Fruit fly (Drosophila melanogaster) whole organism, prepupa: ENCODE results near the gene CG3618.

Source experiments
- CG10631 ChIP-seq: fragments of 200-800 bp; sonication (Bioruptor generic); optimal IDR thresholded peaks from 2 replicates; lab custom pipeline; 2016; ENCODE audit warnings: missing biosample characterization, missing genetic modification characterization
- CG11294 ChIP-seq: fragments of 200-800 bp; sonication (Bioruptor generic); IDR thresholded peaks from 2 replicates; pipeline ENCODE4 v1.3.6; 2022; ENCODE audit warnings: missing biosample characterization, missing genetic modification characterization
- CG11762 ChIP-seq: fragments of 200-800 bp; sonication (Bioruptor generic); optimal IDR thresholded peaks from 3 replicates; lab custom pipeline; 2016; ENCODE audit warnings: missing biosample characterization, missing genetic modification characterization; ENCODE audit not compliant: insufficient read depth
- CG11902 ChIP-seq: fragments of 200-800 bp; sonication (Bioruptor generic); optimal IDR thresholded peaks from 3 replicates; lab custom pipeline; 2016; ENCODE audit warnings: missing biosample characterization, missing genetic modification characterization
- CG15336 ChIP-seq: fragments of 200-800 bp; sonication (Bioruptor generic); IDR thresholded peaks from 2 replicates; pipeline ENCODE4 v1.3.6; 2022; ENCODE audit warnings: missing biosample characterization, missing genetic modification characterization
- CG16779 ChIP-seq: fragments of 200-800 bp; sonication (Bioruptor generic); optimal IDR thresholded peaks from 3 replicates; lab custom pipeline; 2017; ENCODE audit warnings: missing biosample characterization, mild to moderate bottlenecking, missing genetic modification characterization
- CG3032 ChIP-seq: fragments of 200-800 bp; optimal IDR thresholded peaks from 2 replicates; lab custom pipeline; 2019; ENCODE audit warnings: missing biosample characterization, mild to moderate bottlenecking, missing genetic modification characterization, moderate library complexity
- CG32006 ChIP-seq: fragments of 200-800 bp; sonication (Bioruptor generic); optimal IDR thresholded peaks from 3 replicates; lab custom pipeline; 2017; ENCODE audit warnings: missing biosample characterization, mild to moderate bottlenecking, missing genetic modification characterization
- CG34406 ChIP-seq: fragments of 200-800 bp; sonication (Bioruptor generic); optimal IDR thresholded peaks from 3 replicates; lab custom pipeline; 2016; ENCODE audit warnings: missing biosample characterization, missing genetic modification characterization
- CG3919 ChIP-seq: fragments of 200-800 bp; sonication (Bioruptor generic); optimal IDR thresholded peaks from 3 replicates; lab custom pipeline; 2016; ENCODE audit warnings: missing biosample characterization, missing genetic modification characterization
- CG6163 ChIP-seq: fragments of 200-800 bp; sonication (Bioruptor generic); IDR thresholded peaks from 3 replicates; pipeline ENCODE4 v1.3.6; 2022; ENCODE audit warnings: missing biosample characterization, missing genetic modification characterization
- CG6276 ChIP-seq: fragments of 200-800 bp; sonication (Bioruptor generic); optimal IDR thresholded peaks from 2 replicates; lab custom pipeline; 2017; ENCODE audit warnings: missing biosample characterization, mild to moderate bottlenecking, missing genetic modification characterization
- CG6792 ChIP-seq: fragments of 200-800 bp; sonication (Bioruptor generic); optimal IDR thresholded peaks from 3 replicates; lab custom pipeline; 2016; ENCODE audit warnings: missing biosample characterization, missing genetic modification characterization
- CG6808 ChIP-seq: fragments of 200-800 bp; sonication (Bioruptor generic); optimal IDR thresholded peaks from 3 replicates; lab custom pipeline; 2017; ENCODE audit warnings: missing biosample characterization, missing genetic modification characterization, mild to moderate bottlenecking, moderate library complexity, missing genetic modification reagents
- CG6854 ChIP-seq: fragments of 200-800 bp; sonication (Bioruptor generic); optimal IDR thresholded peaks from 2 replicates; lab custom pipeline; 2017; ENCODE audit warnings: missing biosample characterization, mild to moderate bottlenecking, missing genetic modification characterization
- CG8319 ChIP-seq: fragments of 200-800 bp; sonication (Bioruptor generic); optimal IDR thresholded peaks from 3 replicates; lab custom pipeline; 2016; ENCODE audit warnings: missing biosample characterization, missing genetic modification characterization
- Eip78C ChIP-seq: fragments of 200-800 bp; sonication (Bioruptor generic); peaks from one replicate; lab custom pipeline; 2016; ENCODE audit warnings: missing biosample characterization, missing genetic modification characterization
- Ets21C ChIP-seq: fragments of 200-800 bp; sonication (Bioruptor generic); optimal IDR thresholded peaks from 3 replicates; lab custom pipeline; 2016; ENCODE audit warnings: missing biosample characterization, missing genetic modification characterization
- Ets96B ChIP-seq: fragments of 200-800 bp; optimal IDR thresholded peaks from 2 replicates; lab custom pipeline; 2019; ENCODE audit warnings: missing biosample characterization, mild to moderate bottlenecking, missing genetic modification characterization, moderate library complexity
- Gug ChIP-seq: fragments of 200-800 bp; sonication (Bioruptor generic); IDR thresholded peaks from 2 replicates; pipeline ENCODE4 v1.3.6; 2022; ENCODE audit warnings: missing biosample characterization, missing genetic modification characterization
- Hr38 ChIP-seq: sonication (Bioruptor generic); optimal IDR thresholded peaks from 2 replicates; lab custom pipeline; 2016; ENCODE audit warnings: missing biosample characterization, missing genetic modification characterization
- Hr39 ChIP-seq: fragments of 200-800 bp; sonication (Bioruptor generic); optimal IDR thresholded peaks from 2 replicates; lab custom pipeline; 2016; ENCODE audit warnings: missing biosample characterization, missing genetic modification characterization
- Hr4 ChIP-seq: fragments of 200-800 bp; sonication (Bioruptor generic); optimal IDR thresholded peaks from 3 replicates; lab custom pipeline; 2016; ENCODE audit warnings: missing biosample characterization, missing genetic modification characterization
- OdsH ChIP-seq: fragments of 200-800 bp; sonication (Bioruptor generic); optimal IDR thresholded peaks from 3 replicates; lab custom pipeline; 2016; ENCODE audit warnings: missing biosample characterization, missing genetic modification characterization
- Smox ChIP-seq: fragments of 200-800 bp; sonication (Bioruptor generic); optimal IDR thresholded peaks from 3 replicates; lab custom pipeline; 2016; ENCODE audit warnings: missing biosample characterization, missing genetic modification characterization
- Sox102F ChIP-seq: fragments of 200-800 bp; sonication (Bioruptor generic); optimal IDR thresholded peaks from 2 replicates; lab custom pipeline; 2016; ENCODE audit warnings: missing biosample characterization, mild to moderate bottlenecking, missing genetic modification characterization
- Sox15 ChIP-seq: fragments of 200-800 bp; sonication (Bioruptor generic); optimal IDR thresholded peaks from 3 replicates; lab custom pipeline; 2016; ENCODE audit warnings: missing biosample characterization, missing genetic modification characterization
- achi ChIP-seq: fragments of 200-800 bp; sonication (Bioruptor generic); optimal IDR thresholded peaks from 3 replicates; lab custom pipeline; 2016; ENCODE audit warnings: missing biosample characterization, missing genetic modification characterization
- acj6 ChIP-seq: fragments of 200-800 bp; sonication (Bioruptor generic); optimal IDR thresholded peaks from 3 replicates; lab custom pipeline; 2016; ENCODE audit warnings: missing biosample characterization, missing genetic modification characterization
- cyc ChIP-seq: fragments of 200-800 bp; sonication (Bioruptor generic); optimal IDR thresholded peaks from 3 replicates; lab custom pipeline; 2016; ENCODE audit warnings: missing biosample characterization, missing genetic modification characterization
- dac ChIP-seq: fragments of 200-800 bp; sonication (Bioruptor generic); optimal IDR thresholded peaks from 2 replicates; lab custom pipeline; 2017; ENCODE audit warnings: missing biosample characterization, mild to moderate bottlenecking, missing genetic modification characterization
- eg ChIP-seq: fragments of 200-800 bp; sonication (Bioruptor generic); IDR thresholded peaks from 3 replicates; pipeline ENCODE4 v1.3.6; 2022; ENCODE audit warnings: missing biosample characterization, missing genetic modification characterization
- esn ChIP-seq: fragments of 200-800 bp; sonication (Bioruptor generic); optimal IDR thresholded peaks from 2 replicates; lab custom pipeline; 2016; ENCODE audit warnings: missing biosample characterization, mild to moderate bottlenecking, missing genetic modification characterization, moderate library complexity
- fd59A ChIP-seq: fragments of 200-800 bp; sonication (Bioruptor generic); optimal IDR thresholded peaks from 2 replicates; lab custom pipeline; 2017; ENCODE audit warnings: missing biosample characterization, mild to moderate bottlenecking, missing genetic modification characterization, missing genetic modification reagents
- fd85E ChIP-seq: fragments of 200-800 bp; sonication (Bioruptor generic); optimal IDR thresholded peaks from 3 replicates; lab custom pipeline; 2016; ENCODE audit warnings: missing biosample characterization, missing genetic modification characterization
- lz ChIP-seq: fragments of 200-800 bp; sonication (Bioruptor generic); optimal IDR thresholded peaks from 3 replicates; lab custom pipeline; 2016; ENCODE audit warnings: missing biosample characterization, missing genetic modification characterization
- net ChIP-seq: fragments of 200-800 bp; sonication (Bioruptor generic); optimal IDR thresholded peaks from 3 replicates; lab custom pipeline; 2016; ENCODE audit warnings: missing biosample characterization, missing genetic modification characterization
- pdm3 ChIP-seq: fragments of 200-800 bp; sonication (Bioruptor generic); optimal IDR thresholded peaks from 3 replicates; lab custom pipeline; 2016; ENCODE audit warnings: missing biosample characterization, missing genetic modification characterization
- svp ChIP-seq: fragments of 200-800 bp; sonication (Bioruptor generic); peaks from one replicate; lab custom pipeline; 2016; ENCODE audit warnings: missing biosample characterization, missing genetic modification characterization
- topi ChIP-seq: fragments of 200-800 bp; sonication (Bioruptor generic); optimal IDR thresholded peaks from 3 replicates; lab custom pipeline; 2016; ENCODE audit warnings: missing biosample characterization, missing genetic modification characterization
- vri ChIP-seq: fragments of 200-800 bp; sonication (Bioruptor generic); optimal IDR thresholded peaks from 3 replicates; lab custom pipeline; 2016; ENCODE audit warnings: missing biosample characterization, mild to moderate bottlenecking, missing genetic modification characterization

CG3618 gene

dm6 chr3L:20778224-20779063, 37.4 kb downstream of the CG3618 start, which contains the start of the genes Pex16 and Pex14 (continued):
- TF ChIP-seq OdsH (GFP tag; lab: Kevin White, UChicago): no peak
- TF ChIP-seq Hr38 (GFP tag; lab: Kevin White, UChicago): no peak
- peak; percentile 83 for TF ChIP-seq lz (GFP tag; lab: Kevin White, UChicago)
- TF ChIP-seq net (GFP tag; lab: Kevin White, UChicago): peak; percentile 64
- TF ChIP-seq Hr39 (GFP tag; lab: Kevin White, UChicago): peak; percentile 87
- peak; percentile 61 for TF ChIP-seq CG6792 (GFP tag; lab: Kevin White, UChicago)
- no peak for TF ChIP-seq CG6808 (GFP tag; lab: Kevin White, UChicago)
- TF ChIP-seq CG8319 (GFP tag; lab: Kevin White, UChicago): peak; percentile 57
- TF ChIP-seq CG6163 (GFP tag; lab: Robert Waterston, UW): peak; percentile 74
- peak; percentile 66 for TF ChIP-seq CG11902 (GFP tag; lab: Kevin White, UChicago)
- TF ChIP-seq eg (GFP tag; lab: Robert Waterston, UW): peak; percentile 74
- peak; percentile 12 for TF ChIP-seq CG16779
- TF ChIP-seq acj6 (GFP tag; lab: Kevin White, UChicago): peak; percentile 74
- peak; percentile 89 for TF ChIP-seq Eip78C (GFP tag; lab: Kevin White, UChicago)
- TF ChIP-seq CG11294 (GFP tag; lab: Robert Waterston, UW): peak; percentile 20; the same call in 1 of the 2 replicates
- TF ChIP-seq Gug: peak; percentile 51
- TF ChIP-seq topi (GFP tag; lab: Kevin White, UChicago): peak; percentile 71
- TF ChIP-seq Sox15 (GFP tag; lab: Kevin White, UChicago): peak; percentile 63
- peak; percentile 91 for TF ChIP-seq svp
- TF ChIP-seq CG3919: peak; percentile 75
- peak; percentile 77 for TF ChIP-seq Hr4 (GFP tag; lab: Kevin White, UChicago)
- peak; percentile 51 for TF ChIP-seq fd59A (GFP tag; lab: Kevin White, UChicago)
- TF ChIP-seq CG34406 (GFP tag; lab: Kevin White, UChicago): no peak
- TF ChIP-seq Ets96B (tag; lab: Kevin White, UChicago): peak; percentile 37

- no peak for TF ChIP-seq vri (GFP tag; lab: Kevin White, UChicago)
- TF ChIP-seq CG6854 (GFP tag; lab: Kevin White, UChicago): no peak
- TF ChIP-seq CG32006 (GFP tag; lab: Kevin White, UChicago): no peak
- TF ChIP-seq CG6163 (GFP tag; lab: Robert Waterston, UW): no peak
- TF ChIP-seq CG11762: no peak
- no peak for TF ChIP-seq fd85E (GFP tag; lab: Kevin White, UChicago)
- TF ChIP-seq achi (GFP tag; lab: Kevin White, UChicago): no peak
- TF ChIP-seq Sox15 (GFP tag; lab: Kevin White, UChicago): no peak
- TF ChIP-seq, all 60 proteins: peak for 0
Observed at dm6 chr3L:20777496-20777895, 38.4 kb downstream of the CG3618 start.

- TF ChIP-seq svp: peak; percentile 94
- TF ChIP-seq Hr4 (GFP tag; lab: Kevin White, UChicago): no peak
Observed at dm6 chr3L:20772647-20773015, 43.2 kb downstream of the CG3618 start.

- TF ChIP-seq pdm3 (GFP tag; lab: Kevin White, UChicago): peak; percentile 86
- peak; percentile 75 for TF ChIP-seq Ets21C (GFP tag; lab: Kevin White, UChicago)
- peak; percentile 81 for TF ChIP-seq CG6792 (GFP tag; lab: Kevin White, UChicago)
- peak; percentile 37 for TF ChIP-seq dac (GFP tag; lab: Kevin White, UChicago)
- peak; percentile 81 for TF ChIP-seq Hr39 (GFP tag; lab: Kevin White, UChicago)
- TF ChIP-seq Sox102F (GFP tag; lab: Kevin White, UChicago): peak; percentile 85
- TF ChIP-seq net (GFP tag; lab: Kevin White, UChicago): peak; percentile 90
- peak; percentile 83 for TF ChIP-seq Smox (GFP tag; lab: Kevin White, UChicago)
- TF ChIP-seq esn (GFP tag; lab: Kevin White, UChicago): peak; percentile 86
- TF ChIP-seq fd85E (GFP tag; lab: Kevin White, UChicago): no peak
- TF ChIP-seq cyc: peak; percentile 76
- peak; percentile 74 for TF ChIP-seq Gug
- peak; percentile 72 for TF ChIP-seq CG10631 (GFP tag; lab: Kevin White, UChicago)
- no peak for TF ChIP-seq Hr38 (GFP tag; lab: Kevin White, UChicago)
- peak; percentile 56 for TF ChIP-seq CG11902 (GFP tag; lab: Kevin White, UChicago)
- TF ChIP-seq svp: peak; percentile 91
- TF ChIP-seq CG15336 (GFP tag; lab: Robert Waterston, UW): peak; percentile 92
- TF ChIP-seq Ets96B (tag; lab: Kevin White, UChicago): peak; percentile 79
- TF ChIP-seq CG6163 (GFP tag; lab: Robert Waterston, UW): peak; percentile 88
- TF ChIP-seq CG3032 (tag; lab: Kevin White, UChicago): peak; percentile 72
- TF ChIP-seq CG34406 (GFP tag; lab: Kevin White, UChicago): peak; percentile 65
- TF ChIP-seq CG6276 (GFP tag; lab: Kevin White, UChicago): peak; percentile 83
- TF ChIP-seq lz (GFP tag; lab: Kevin White, UChicago): peak; percentile 85
- TF ChIP-seq CG32006 (GFP tag; lab: Kevin White, UChicago): peak; percentile 85
- TF ChIP-seq Hr4 (GFP tag; lab: Kevin White, UChicago): peak; percentile 86
Observed at dm6 chr3L:20771891-20772646, 43.8 kb downstream of the CG3618 start.
